Worm (Caenorhabditis elegans): ENCODE data around the gene F35H8.4.

DNA sequence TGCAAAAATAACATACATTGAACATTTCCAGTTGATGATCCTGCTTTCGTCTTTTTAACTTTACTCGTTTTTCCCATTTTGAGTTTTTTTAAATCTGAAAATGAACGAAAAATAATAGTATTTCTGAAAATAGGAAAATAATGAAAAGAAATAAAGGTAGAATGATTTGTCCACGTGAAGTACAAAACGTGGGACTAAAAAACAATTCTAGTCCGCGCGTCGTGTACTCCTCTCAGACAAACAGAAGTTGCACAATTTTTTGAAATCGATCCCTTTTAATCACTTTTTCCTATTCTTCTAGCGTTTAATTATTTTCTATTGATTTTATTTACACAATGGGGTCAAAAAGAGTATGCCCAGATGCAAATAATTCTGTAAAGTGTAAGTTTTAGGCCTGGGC, 31.2 kb upstream of the F35H8.4 start, which contains the start of the genes E02H1.1 and tag-124:
- TF ChIP-seq pha-4 (tag; optimal IDR thresholded peaks at IDR 0.05), result no peak
- TF ChIP-seq nhr-11 (tag; optimal IDR thresholded peaks at IDR 0.05), result no peak
- TF ChIP-seq ref-2 (tag; optimal IDR thresholded peaks at IDR 0.05), result peak; percentile 81
- TF ChIP-seq hlh-8 (tag; optimal IDR thresholded peaks at IDR 0.05), result peak; percentile 60
- TF ChIP-seq odd-2 (tag; optimal IDR thresholded peaks at IDR 0.05), result no peak
